Worm (Caenorhabditis elegans): ENCODE results near the gene cyp-13B2.

The cyp-13B2 gene

DNA sequence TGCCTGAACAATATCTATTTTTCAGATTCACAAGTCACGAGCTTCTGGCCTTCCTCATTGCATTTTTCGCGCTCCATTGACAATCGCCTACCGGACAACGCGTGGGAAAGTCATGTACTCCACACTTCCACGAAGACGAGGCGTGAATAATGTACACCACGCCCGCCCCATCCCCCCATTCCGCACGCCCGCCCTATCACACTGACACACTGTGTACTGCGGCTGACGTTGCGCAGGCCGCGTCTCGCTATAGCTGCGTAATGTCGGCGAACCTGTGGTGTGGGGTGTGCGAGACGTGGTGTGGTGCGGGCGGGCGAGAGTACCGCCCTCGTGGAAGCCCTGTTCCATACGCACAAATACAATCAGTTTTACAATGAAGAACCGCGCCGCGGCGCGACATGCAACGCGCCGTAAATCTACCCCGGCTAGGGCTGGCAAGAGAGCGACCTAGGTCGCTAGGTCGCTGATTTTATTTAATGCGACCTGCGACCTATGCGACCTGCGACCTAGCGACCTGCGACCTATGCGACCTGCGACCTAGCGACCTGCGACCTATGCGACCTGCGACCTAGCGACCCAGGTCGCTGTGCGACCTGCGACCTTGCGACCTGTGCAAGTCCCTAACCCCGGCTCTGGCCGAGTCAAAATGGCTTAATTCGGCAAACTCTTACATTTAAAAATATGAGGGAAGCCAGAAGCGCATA is 10.9 kb downstream of the cyp-13B2 start:
- no peak for TF ChIP-seq unc-62 (GFP tag; optimal IDR thresholded peaks at IDR 0.05)

DNA sequence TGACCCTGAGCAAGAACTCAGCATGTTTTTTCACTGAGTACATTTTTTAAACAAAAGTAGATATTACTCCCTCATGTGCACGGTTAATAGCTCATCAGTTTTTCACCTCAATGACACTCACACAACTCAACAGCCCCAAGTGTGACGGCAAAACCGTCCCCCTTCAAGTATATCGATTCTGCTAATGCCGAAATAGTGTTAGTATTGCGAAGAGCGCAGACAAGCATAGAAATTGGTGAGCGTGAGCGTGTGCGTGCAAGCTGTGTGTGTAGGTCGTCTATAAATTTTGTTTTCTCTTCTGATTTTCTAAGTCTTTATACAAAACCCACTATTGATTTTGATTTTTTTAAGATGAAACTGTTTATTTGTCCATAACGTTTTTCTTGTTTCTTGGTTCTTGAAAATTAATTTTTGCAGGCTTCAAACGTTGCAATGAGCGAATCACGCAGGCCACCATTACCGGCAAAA is 13.0 kb downstream of the cyp-13B2 start, which contains the start of gene K04C1.2:
TSS of gene K04C1.2 (plus strand) at position 418 of the 468 bp plus-strand sequence.
- TF ChIP-seq unc-62 (GFP tag; optimal IDR thresholded peaks at IDR 0.05) = no peak

DNA sequence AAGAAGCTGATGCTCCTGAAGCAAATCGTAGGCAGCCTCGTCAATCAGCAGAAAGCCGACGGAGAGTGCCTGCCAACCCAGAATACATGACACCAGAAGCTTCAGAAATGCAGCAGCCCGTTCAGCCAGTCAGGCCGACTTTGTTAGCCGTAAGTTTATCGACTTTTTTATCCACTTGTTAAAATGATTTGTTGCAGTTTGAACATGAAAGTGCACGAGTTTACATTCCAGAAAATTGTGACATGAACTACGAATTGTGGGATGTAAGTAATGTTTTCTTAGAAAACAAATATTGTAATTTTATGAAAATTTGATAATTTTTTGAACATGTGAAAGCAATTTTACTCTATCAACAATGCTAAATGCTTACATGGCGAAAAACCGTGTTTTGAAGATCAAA is 14.8 kb downstream of the cyp-13B2 start:
- no peak for TF ChIP-seq unc-62 (GFP tag; optimal IDR thresholded peaks at IDR 0.05)

DNA sequence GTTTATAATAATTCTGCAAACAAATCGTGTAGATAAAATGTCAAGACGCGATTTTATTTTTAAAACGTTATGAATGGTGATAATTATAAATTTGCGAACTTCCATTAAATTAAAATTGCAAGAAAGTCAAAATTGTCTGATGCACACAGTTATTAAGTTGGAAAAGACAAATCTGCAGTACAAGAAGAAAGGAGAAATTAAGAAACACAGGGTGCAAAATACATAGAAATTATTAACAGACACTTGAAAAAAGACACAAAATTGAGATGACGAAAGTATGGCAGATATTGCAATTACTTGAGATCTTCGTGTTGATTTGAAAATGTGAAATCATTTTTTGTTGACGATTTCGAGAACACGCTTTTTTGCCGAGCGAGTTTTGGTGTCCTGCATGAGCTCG is 16.2 kb downstream of the cyp-13B2 start:
- TF ChIP-seq unc-62 (GFP tag; optimal IDR thresholded peaks at IDR 0.05) = no peak

DNA sequence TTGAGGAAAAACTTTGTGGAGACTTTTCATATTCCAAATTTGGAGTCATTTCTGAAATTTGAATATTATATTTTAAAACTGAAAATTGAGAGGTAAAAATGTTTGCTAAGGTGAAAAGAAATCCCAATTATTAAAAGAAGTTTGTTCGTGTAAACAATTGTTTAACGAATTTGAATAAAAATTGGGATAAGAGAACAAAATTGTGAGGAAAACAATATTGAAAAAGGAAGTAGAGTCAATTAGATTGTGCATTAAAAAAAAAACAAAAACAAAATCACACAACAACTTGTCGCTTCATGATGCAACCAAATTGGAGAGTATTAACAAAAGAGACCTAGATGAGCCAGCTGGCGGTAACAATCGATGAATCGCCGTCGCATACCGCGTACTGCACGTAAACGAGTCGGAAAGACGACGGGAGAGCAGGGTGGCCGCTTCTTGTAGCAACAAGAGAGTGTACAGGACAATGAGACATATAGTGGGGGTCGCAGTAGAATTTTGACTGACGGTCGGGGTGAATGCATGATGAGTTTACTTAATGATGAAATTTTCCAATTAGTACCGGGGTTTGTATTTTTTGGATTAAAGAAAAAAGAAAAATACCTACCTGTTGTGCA is 18.1 kb downstream of the cyp-13B2 start, which contains the start of gene K04C1.3:
TSS of gene K04C1.3 (minus strand) at position 51 of the 617 bp plus-strand sequence.
- TF ChIP-seq unc-62 (GFP tag; optimal IDR thresholded peaks at IDR 0.05) = no peak

DNA sequence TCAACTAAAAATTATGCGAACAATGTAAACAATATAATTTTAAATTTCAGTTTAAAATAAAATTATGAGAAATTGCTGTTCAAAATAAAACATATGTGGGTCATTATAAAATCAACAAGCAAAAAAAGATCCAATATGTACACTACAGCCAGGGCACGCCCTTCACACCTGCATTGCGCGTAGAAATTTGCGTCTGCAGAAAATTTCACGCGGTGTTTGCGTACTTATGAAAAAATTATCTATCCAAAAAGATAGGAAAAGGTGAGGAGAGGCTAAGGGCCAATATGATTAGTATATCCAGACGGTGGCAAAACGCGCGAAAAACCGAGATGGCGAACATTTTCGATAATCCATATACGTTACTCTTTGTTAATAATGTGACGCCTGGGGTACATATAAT is 19.1 kb downstream of the cyp-13B2 start:
- TF ChIP-seq unc-62 (GFP tag; optimal IDR thresholded peaks at IDR 0.05) = no peak

DNA sequence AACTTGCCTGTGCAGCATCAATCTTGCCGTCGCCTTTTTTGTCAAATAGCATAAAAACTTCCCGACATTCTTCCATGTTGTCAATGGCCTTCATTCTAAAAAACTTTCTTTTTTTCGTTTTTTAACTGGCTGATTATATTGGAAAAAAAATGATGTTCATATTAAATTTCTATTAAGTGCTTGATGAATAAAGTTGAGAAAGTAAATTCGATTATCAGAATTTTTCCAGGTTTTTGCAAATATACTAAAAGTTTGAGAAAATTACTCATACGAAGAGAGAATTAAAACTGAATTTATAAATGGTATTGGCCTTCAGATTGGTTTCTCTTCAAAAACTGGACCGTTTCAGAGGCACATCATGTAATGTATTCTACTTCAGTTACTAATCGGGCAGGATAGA is 21.1 kb downstream of the cyp-13B2 start, which contains the start of gene mlc-6:
TSS of gene mlc-6 (minus strand) at position 101 of the 400 bp plus-strand sequence.
- no peak for TF ChIP-seq unc-62 (GFP tag; optimal IDR thresholded peaks at IDR 0.05)

DNA sequence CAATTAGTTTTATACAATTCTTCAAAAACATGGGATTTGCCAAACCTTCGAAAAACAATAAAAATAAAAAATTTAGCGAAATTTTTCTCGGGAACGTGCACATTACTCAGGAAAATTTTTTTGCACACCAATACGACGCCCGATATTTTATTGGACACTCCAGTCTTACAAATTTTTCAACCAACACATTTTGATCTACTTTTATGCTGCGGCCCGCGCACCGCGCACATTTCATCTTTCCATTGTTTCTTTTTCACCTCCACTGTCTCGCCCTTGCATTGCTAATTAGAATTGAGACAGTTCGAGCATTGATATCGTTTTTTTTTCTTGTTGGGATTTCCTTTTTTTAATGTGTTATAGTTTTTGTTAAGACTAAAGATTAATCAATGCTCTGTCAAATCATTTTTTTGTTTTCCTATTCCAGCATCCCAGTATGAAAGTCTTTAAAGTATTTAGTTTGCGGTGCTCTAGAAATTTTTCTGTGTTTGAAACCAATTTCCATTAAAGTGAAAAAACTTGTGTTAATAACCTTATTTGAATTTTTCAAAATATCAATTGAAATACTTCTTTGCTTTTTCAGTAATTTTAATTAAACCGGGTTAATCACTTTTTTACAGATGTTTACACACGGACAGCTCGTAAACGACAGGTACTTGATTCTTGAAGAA is 22.2 kb downstream of the cyp-13B2 start, which contains the start of gene K04C1.5:
TSS of gene K04C1.5 (plus strand) at position 618 of the 668 bp plus-strand sequence.
- no peak for TF ChIP-seq unc-62 (GFP tag; optimal IDR thresholded peaks at IDR 0.05)

DNA sequence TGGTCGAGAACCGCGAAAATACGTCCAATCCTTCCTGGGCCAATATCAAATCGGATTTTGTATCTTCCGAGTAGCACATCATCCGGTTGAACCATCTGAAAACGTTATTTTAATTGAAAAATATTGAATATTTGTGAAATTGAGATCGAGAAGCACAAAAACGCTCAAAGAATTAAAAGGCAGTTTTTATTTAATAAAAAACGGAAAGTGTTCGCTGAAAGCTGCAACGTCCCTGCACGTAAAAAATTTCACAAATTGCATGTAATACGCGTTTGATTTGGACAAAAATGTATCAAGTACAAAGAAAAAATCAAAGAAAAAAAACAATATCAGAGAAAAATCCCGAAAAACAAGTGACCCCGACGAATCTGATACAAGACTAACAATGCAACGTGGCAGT is 26.7 kb downstream of the cyp-13B2 start, which contains the start of gene E02H4.6:
TSS of gene E02H4.6 (minus strand) at position 101 of the 400 bp plus-strand sequence.
- no peak for TF ChIP-seq unc-62 (GFP tag; optimal IDR thresholded peaks at IDR 0.05)

DNA sequence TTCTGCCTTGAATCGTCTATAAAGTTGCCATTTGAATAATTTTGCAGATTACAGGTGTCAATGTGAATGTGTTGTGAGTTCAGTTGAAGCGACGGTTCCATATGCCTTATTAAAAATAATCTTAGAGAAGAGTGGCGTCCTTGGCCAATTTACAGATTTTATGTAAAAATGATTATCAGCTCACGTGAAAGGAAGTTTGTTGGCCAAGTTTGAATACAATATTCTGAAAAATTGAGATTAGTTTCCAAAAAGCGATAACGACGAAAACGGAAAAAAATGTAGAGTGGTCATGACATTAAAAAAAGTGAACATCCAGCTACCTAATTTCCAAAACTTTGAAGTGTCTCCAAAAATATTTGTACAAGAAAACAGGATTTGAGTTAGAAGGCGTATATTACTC is 29.7 kb downstream of the cyp-13B2 start, which contains the start of gene E02H4.5:
TSS of gene E02H4.5 (minus strand) at position 101 of the 400 bp plus-strand sequence.
- TF ChIP-seq unc-62 (GFP tag; optimal IDR thresholded peaks at IDR 0.05) = no peak

DNA sequence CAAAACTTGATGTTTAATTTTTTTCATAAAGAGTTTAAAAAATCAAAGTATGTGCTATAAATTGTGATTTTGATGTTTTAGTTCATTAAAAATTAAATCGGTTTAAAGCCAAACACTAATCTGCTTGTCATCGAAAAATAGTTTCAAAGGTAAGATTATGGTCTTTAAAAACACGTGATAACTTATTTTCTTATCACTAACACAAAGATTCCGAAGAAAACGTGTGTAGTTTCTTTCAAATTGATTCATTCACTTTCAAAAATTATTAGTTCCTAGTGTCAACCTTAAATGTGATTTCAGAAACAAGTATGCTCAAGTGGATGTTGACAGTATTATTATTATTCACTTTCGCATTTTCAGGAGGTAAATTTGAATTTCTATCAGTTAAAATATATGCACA is 30.6 kb downstream of the cyp-13B2 start, which contains the start of gene E02H4.7:
TSS of gene E02H4.7 (plus strand) at position 301 of the 400 bp plus-strand sequence.
- no peak for TF ChIP-seq unc-62 (GFP tag; optimal IDR thresholded peaks at IDR 0.05)

DNA sequence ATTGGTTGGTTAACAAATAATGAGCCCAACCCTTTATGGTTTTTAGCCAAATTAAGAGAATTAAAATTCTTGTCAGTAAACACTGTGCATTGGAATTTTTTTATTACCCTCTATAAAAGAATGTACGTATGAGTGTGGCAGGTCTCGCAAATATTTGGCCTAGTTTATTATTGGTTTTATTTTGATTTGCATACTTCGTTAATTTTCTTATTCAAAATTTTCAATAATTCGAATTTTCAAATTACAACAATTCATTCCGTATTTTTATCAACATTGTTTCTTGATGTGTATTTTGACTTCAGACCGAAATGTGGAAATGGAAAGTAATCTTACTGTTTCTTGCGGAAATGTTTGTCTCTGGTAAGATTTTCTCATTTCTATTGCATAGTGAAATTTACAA is 32.3 kb downstream of the cyp-13B2 start, which contains the start of gene E02H4.4:
TSS of gene E02H4.4 (plus strand) at position 301 of the 400 bp plus-strand sequence.
- TF ChIP-seq unc-62 (GFP tag; optimal IDR thresholded peaks at IDR 0.05) = no peak

DNA sequence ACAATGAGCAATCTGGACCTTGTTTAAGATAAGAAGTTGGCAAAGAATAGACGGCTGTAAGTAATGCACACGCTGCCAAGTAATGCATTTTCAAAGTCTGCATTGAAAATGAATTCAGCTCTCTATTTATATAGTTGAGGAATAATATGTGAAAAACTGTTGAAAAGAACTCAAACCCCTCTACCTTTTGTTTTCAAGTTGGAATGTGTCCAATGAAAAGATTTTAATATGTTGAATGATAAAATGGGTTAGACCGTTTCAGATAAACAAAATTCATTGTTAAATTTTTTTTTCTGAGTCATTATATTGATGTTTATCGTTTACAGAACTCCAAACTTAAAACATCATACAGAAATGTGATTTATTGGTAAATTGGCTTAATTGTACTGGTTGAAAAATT is 38.1 kb downstream of the cyp-13B2 start, which contains the start of gene E02H4.8:
TSS of gene E02H4.8 (minus strand) at position 101 of the 400 bp plus-strand sequence.
- TF ChIP-seq unc-62 (GFP tag; optimal IDR thresholded peaks at IDR 0.05) = no peak

DNA sequence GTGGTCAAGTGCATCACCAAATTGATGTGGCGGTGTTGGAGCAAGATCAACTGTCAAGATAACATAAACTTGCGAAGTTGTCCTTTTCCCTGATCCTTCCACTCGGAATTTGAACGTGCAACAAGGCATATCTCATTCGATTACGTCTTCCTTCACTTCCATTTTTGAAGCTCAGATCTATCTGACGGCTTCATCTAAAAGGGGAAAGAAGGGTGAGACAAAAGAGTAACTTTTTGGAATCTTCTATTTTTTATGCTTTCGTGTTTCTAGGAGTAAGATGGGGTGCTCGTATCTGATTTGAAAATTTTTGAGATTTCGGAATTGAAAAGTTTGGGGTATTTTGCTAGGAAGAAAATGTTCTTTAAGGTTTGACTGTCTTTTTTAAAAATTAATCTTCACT is 41.8 kb downstream of the cyp-13B2 start:
- TF ChIP-seq unc-62 (GFP tag; optimal IDR thresholded peaks at IDR 0.05) = no peak

DNA sequence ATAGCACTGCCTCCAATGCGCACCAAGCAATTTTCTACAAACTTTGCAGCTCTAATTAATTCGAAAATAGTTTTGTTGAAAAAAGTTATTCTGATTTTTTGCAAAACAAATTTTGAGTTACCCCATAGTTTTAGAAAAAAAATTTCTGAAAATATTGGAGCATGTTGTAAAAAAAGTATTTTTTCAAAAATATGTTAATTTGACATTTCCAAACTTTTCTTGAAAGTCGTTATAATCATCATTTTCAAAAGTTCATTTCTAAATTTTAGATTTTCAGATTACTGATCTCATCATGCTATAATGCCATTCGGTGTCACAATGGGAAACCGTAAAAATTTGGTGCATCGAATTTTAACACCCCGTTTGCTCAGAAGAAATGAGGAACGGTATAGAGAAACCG is 42.4 kb downstream of the cyp-13B2 start, which contains the start of gene del-1:
TSS of gene del-1 (plus strand) at position 301 of the 400 bp plus-strand sequence.
- TF ChIP-seq unc-62 (GFP tag; optimal IDR thresholded peaks at IDR 0.05) = no peak

Data from whole organism, dauer.